Worm (Caenorhabditis elegans): Measurements from ENCODE around the gene K07H8.2.
A peak's percentile ranks its signal among the peaks of the same experiment; 100 is the strongest.

The K07H8.2 gene

ce11 chrIV:8291232-8291631 is at the start of gene K07H8.2:
Gene K07H8.2 (plus strand): TSS chrIV:8291532.
- TF ChIP-seq flt-1 (GFP tag; IDR thresholded peaks at IDR 0.05) (no peak), ztf-23 (GFP tag; IDR thresholded peaks at IDR 0.05) (no peak), cog-1 (tag; optimal IDR thresholded peaks at IDR 0.05) (no peak), klf-2 (GFP tag; conservative IDR thresholded peaks at IDR 0.05) (no peak), ref-1 (GFP tag; conservative IDR thresholded peaks at IDR 0.05) (no peak), med-1 (GFP tag; optimal IDR thresholded peaks at IDR 0.05; ENCODE audit: insufficient read depth) (no peak), ztf-29 (GFP tag; IDR thresholded peaks at IDR 0.05) (no peak), T22C8.4 (GFP tag; IDR thresholded peaks at IDR 0.05) (no peak), tab-1 (GFP tag; IDR thresholded peaks at IDR 0.05) (no peak)

- TF ChIP-seq flt-1 (GFP tag; IDR thresholded peaks at IDR 0.05) (no peak), cog-1 (tag; optimal IDR thresholded peaks at IDR 0.05) (no peak), tab-1 (GFP tag; IDR thresholded peaks at IDR 0.05) (no peak), med-1 (GFP tag; optimal IDR thresholded peaks at IDR 0.05; ENCODE audit: insufficient read depth) (no peak), ztf-23 (GFP tag; IDR thresholded peaks at IDR 0.05) (no peak), ref-1 (GFP tag; conservative IDR thresholded peaks at IDR 0.05) (no peak), T22C8.4 (GFP tag; IDR thresholded peaks at IDR 0.05) (no peak), ztf-29 (GFP tag; IDR thresholded peaks at IDR 0.05) (no peak), klf-2 (GFP tag; conservative IDR thresholded peaks at IDR 0.05) (no peak)
These were observed 48.2 kb upstream of the K07H8.2 start for ce11 chrIV:8243170-8243569.

- TF ChIP-seq ref-1 (GFP tag; conservative IDR thresholded peaks at IDR 0.05) (no peak), T22C8.4 (GFP tag; IDR thresholded peaks at IDR 0.05) (no peak), ztf-23 (GFP tag; IDR thresholded peaks at IDR 0.05) (no peak), flt-1 (GFP tag; IDR thresholded peaks at IDR 0.05) (no peak), ztf-29 (GFP tag; IDR thresholded peaks at IDR 0.05) (no peak), cog-1 (tag; optimal IDR thresholded peaks at IDR 0.05) (no peak), med-1 (GFP tag; optimal IDR thresholded peaks at IDR 0.05; ENCODE audit: insufficient read depth) (no peak), tab-1 (GFP tag; IDR thresholded peaks at IDR 0.05) (no peak), klf-2 (GFP tag; conservative IDR thresholded peaks at IDR 0.05) (no peak)
These were observed 47.7 kb upstream of the K07H8.2 start, which contains the start of gene T09A12.8 for ce11 chrIV:8243599-8243998. Gene T09A12.8 (minus strand): TSS chrIV:8243699.

ce11 chrIV:8244112-8244511 is 47.2 kb upstream of the K07H8.2 start, which contains the start of gene T09A12.1:
Gene T09A12.1 (plus strand): TSS chrIV:8244412.
- TF ChIP-seq flt-1 (GFP tag; IDR thresholded peaks at IDR 0.05): no peak
- TF ChIP-seq T22C8.4 (GFP tag; IDR thresholded peaks at IDR 0.05): no peak
- TF ChIP-seq med-1 (GFP tag; optimal IDR thresholded peaks at IDR 0.05; ENCODE audit: insufficient read depth): no peak
- no peak for TF ChIP-seq cog-1 (tag; optimal IDR thresholded peaks at IDR 0.05)
- no peak for TF ChIP-seq tab-1 (GFP tag; IDR thresholded peaks at IDR 0.05)
- TF ChIP-seq klf-2 (GFP tag; conservative IDR thresholded peaks at IDR 0.05): no peak
- TF ChIP-seq ztf-23 (GFP tag; IDR thresholded peaks at IDR 0.05): no peak
- TF ChIP-seq ztf-29 (GFP tag; IDR thresholded peaks at IDR 0.05): no peak
- TF ChIP-seq ref-1 (GFP tag; conservative IDR thresholded peaks at IDR 0.05): no peak

ce11 chrIV:8247341-8247740 is 44.0 kb upstream of the K07H8.2 start:
- TF ChIP-seq flt-1 (GFP tag; IDR thresholded peaks at IDR 0.05): no peak
- TF ChIP-seq ztf-29 (GFP tag; IDR thresholded peaks at IDR 0.05): no peak
- no peak for TF ChIP-seq ref-1 (GFP tag; conservative IDR thresholded peaks at IDR 0.05)
- no peak for TF ChIP-seq ztf-23 (GFP tag; IDR thresholded peaks at IDR 0.05)
- TF ChIP-seq klf-2 (GFP tag; conservative IDR thresholded peaks at IDR 0.05): no peak
- no peak for TF ChIP-seq T22C8.4 (GFP tag; IDR thresholded peaks at IDR 0.05)
- TF ChIP-seq med-1 (GFP tag; optimal IDR thresholded peaks at IDR 0.05; ENCODE audit: insufficient read depth): no peak
- no peak for TF ChIP-seq cog-1 (tag; optimal IDR thresholded peaks at IDR 0.05)
- no peak for TF ChIP-seq tab-1 (GFP tag; IDR thresholded peaks at IDR 0.05)

ce11 chrIV:8251346-8251745 is 40.0 kb upstream of the K07H8.2 start:
- no peak for TF ChIP-seq flt-1 (GFP tag; IDR thresholded peaks at IDR 0.05)
- no peak for TF ChIP-seq ztf-23 (GFP tag; IDR thresholded peaks at IDR 0.05)
- TF ChIP-seq klf-2 (GFP tag; conservative IDR thresholded peaks at IDR 0.05): no peak
- TF ChIP-seq ref-1 (GFP tag; conservative IDR thresholded peaks at IDR 0.05): no peak
- no peak for TF ChIP-seq med-1 (GFP tag; optimal IDR thresholded peaks at IDR 0.05; ENCODE audit: insufficient read depth)
- TF ChIP-seq ztf-29 (GFP tag; IDR thresholded peaks at IDR 0.05): no peak
- TF ChIP-seq T22C8.4 (GFP tag; IDR thresholded peaks at IDR 0.05): no peak
- no peak for TF ChIP-seq cog-1 (tag; optimal IDR thresholded peaks at IDR 0.05)
- no peak for TF ChIP-seq tab-1 (GFP tag; IDR thresholded peaks at IDR 0.05)

- TF ChIP-seq ztf-29 (GFP tag; IDR thresholded peaks at IDR 0.05) (peak; percentile 94), flt-1 (GFP tag; IDR thresholded peaks at IDR 0.05) (peak; percentile 98), T22C8.4 (GFP tag; IDR thresholded peaks at IDR 0.05) (peak; percentile 96), klf-2 (GFP tag; conservative IDR thresholded peaks at IDR 0.05) (peak; percentile 90), ztf-23 (GFP tag; IDR thresholded peaks at IDR 0.05) (peak; percentile 95), cog-1 (tag; optimal IDR thresholded peaks at IDR 0.05) (peak; percentile 96), tab-1 (GFP tag; IDR thresholded peaks at IDR 0.05) (peak; percentile 98), ref-1 (GFP tag; conservative IDR thresholded peaks at IDR 0.05) (peak; percentile 96), med-1 (GFP tag; optimal IDR thresholded peaks at IDR 0.05; ENCODE audit: insufficient read depth) (peak; percentile 76)
These were observed 38.5 kb upstream of the K07H8.2 start for ce11 chrIV:8252856-8253255.

ce11 chrIV:8254193-8254592 is 37.1 kb upstream of the K07H8.2 start:
- TF ChIP-seq klf-2 (GFP tag; conservative IDR thresholded peaks at IDR 0.05) (no peak), ref-1 (GFP tag; conservative IDR thresholded peaks at IDR 0.05) (no peak), ztf-23 (GFP tag; IDR thresholded peaks at IDR 0.05) (no peak), cog-1 (tag; optimal IDR thresholded peaks at IDR 0.05) (no peak), ztf-29 (GFP tag; IDR thresholded peaks at IDR 0.05) (no peak), flt-1 (GFP tag; IDR thresholded peaks at IDR 0.05) (no peak), med-1 (GFP tag; optimal IDR thresholded peaks at IDR 0.05; ENCODE audit: insufficient read depth) (no peak), T22C8.4 (GFP tag; IDR thresholded peaks at IDR 0.05) (no peak), tab-1 (GFP tag; IDR thresholded peaks at IDR 0.05) (no peak)

- TF ChIP-seq T22C8.4 (GFP tag; IDR thresholded peaks at IDR 0.05) (no peak), ztf-23 (GFP tag; IDR thresholded peaks at IDR 0.05) (no peak), tab-1 (GFP tag; IDR thresholded peaks at IDR 0.05) (no peak), ztf-29 (GFP tag; IDR thresholded peaks at IDR 0.05) (no peak), ref-1 (GFP tag; conservative IDR thresholded peaks at IDR 0.05) (no peak), klf-2 (GFP tag; conservative IDR thresholded peaks at IDR 0.05) (no peak), med-1 (GFP tag; optimal IDR thresholded peaks at IDR 0.05; ENCODE audit: insufficient read depth) (no peak), cog-1 (tag; optimal IDR thresholded peaks at IDR 0.05) (no peak)
These were observed 36.1 kb upstream of the K07H8.2 start for ce11 chrIV:8255221-8255620.

Data from whole organism, midembryonic.